Worm (Caenorhabditis elegans): Measurements from ENCODE around the gene abhd-5.1.

DNA sequence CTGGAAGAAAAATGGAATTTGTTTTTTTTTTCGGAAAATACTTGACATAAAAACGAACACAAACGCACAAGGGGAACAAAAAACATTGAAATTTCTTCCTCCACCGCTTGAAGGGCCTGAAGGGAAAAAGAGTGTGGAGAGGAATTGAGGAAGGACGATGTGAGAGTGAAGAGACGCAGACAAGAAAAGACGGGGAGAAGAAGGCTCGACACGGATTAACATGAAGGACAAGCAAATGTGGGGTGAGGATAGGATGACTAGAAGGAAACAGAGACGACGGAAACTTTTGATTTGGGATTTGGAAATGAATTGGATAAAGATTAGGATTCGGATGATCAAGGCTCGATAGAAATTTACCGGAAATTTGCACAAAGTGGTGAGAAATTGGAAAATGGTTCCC is 13.1 kb downstream of the abhd-5.1 start:
- no peak for TF ChIP-seq ama-1 (optimal IDR thresholded peaks at IDR 0.05)
- TF ChIP-seq flt-1 (GFP tag; IDR thresholded peaks at IDR 0.05) = no peak
- no peak for TF ChIP-seq pes-1 (GFP tag; IDR thresholded peaks at IDR 0.05)
- TF ChIP-seq hmbx-1 (tag; optimal IDR thresholded peaks at IDR 0.05) = no peak
- no peak for TF ChIP-seq aly-1 (tag; optimal IDR thresholded peaks at IDR 0.05)
- TF ChIP-seq ceh-36 (tag; optimal IDR thresholded peaks at IDR 0.05) = peak; percentile 1
- TF ChIP-seq sea-1 (GFP tag; conservative IDR thresholded peaks at IDR 0.05) = no peak
- no peak for TF ChIP-seq tbx-11 (GFP tag; IDR thresholded peaks at IDR 0.05)
- TF ChIP-seq scrt-1 (GFP tag; IDR thresholded peaks at IDR 0.05) = no peak
- TF ChIP-seq tra-4 (tag; optimal IDR thresholded peaks at IDR 0.05) = no peak
- no peak for TF ChIP-seq hmg-4 (GFP tag; optimal IDR thresholded peaks at IDR 0.05)
- peak; percentile 41 for TF ChIP-seq F13C5.2 (tag; optimal IDR thresholded peaks at IDR 0.05)
- no peak for TF ChIP-seq tbx-37 (GFP tag; conservative IDR thresholded peaks at IDR 0.05)

Data from whole organism, early embryonic.